Fruit fly (Drosophila melanogaster) whole organism, prepupa: ENCODE results near the gene CG7685.

ENCODE experiments used
- CG10631 ChIP-seq: fragments of 200-800 bp; sonication (Bioruptor generic); optimal IDR thresholded peaks from 2 replicates; lab custom pipeline; 2016; ENCODE audit warnings: missing biosample characterization, missing genetic modification characterization
- CG10669 ChIP-seq: fragments of 200-800 bp; sonication (Bioruptor generic); optimal IDR thresholded peaks from 3 replicates; lab custom pipeline; 2018; ENCODE audit warnings: missing biosample characterization, mild to moderate bottlenecking, missing genetic modification characterization, moderate library complexity
- CG11294 ChIP-seq: fragments of 200-800 bp; sonication (Bioruptor generic); IDR thresholded peaks from 2 replicates; pipeline ENCODE4 v1.3.6; 2022; ENCODE audit warnings: missing biosample characterization, missing genetic modification characterization
- CG11762 ChIP-seq: fragments of 200-800 bp; sonication (Bioruptor generic); optimal IDR thresholded peaks from 3 replicates; lab custom pipeline; 2016; ENCODE audit warnings: missing biosample characterization, missing genetic modification characterization; ENCODE audit not compliant: insufficient read depth
- CG15336 ChIP-seq: fragments of 200-800 bp; sonication (Bioruptor generic); IDR thresholded peaks from 2 replicates; pipeline ENCODE4 v1.3.6; 2022; ENCODE audit warnings: missing biosample characterization, missing genetic modification characterization
- CG1621 ChIP-seq: fragments of 200-800 bp; sonication (Bioruptor generic); optimal IDR thresholded peaks from 3 replicates; lab custom pipeline; 2018; ENCODE audit warnings: missing biosample characterization, mild to moderate bottlenecking, missing genetic modification characterization
- CG16779 ChIP-seq: fragments of 200-800 bp; sonication (Bioruptor generic); optimal IDR thresholded peaks from 3 replicates; lab custom pipeline; 2017; ENCODE audit warnings: missing biosample characterization, mild to moderate bottlenecking, missing genetic modification characterization
- CG3032 ChIP-seq: fragments of 200-800 bp; optimal IDR thresholded peaks from 2 replicates; lab custom pipeline; 2019; ENCODE audit warnings: missing biosample characterization, mild to moderate bottlenecking, missing genetic modification characterization, moderate library complexity
- CG31627 ChIP-seq: fragments of 200-800 bp; sonication (Bioruptor generic); optimal IDR thresholded peaks from 3 replicates; lab custom pipeline; 2016; ENCODE audit warnings: missing biosample characterization, missing genetic modification characterization
- CG32006 ChIP-seq: fragments of 200-800 bp; sonication (Bioruptor generic); optimal IDR thresholded peaks from 3 replicates; lab custom pipeline; 2017; ENCODE audit warnings: missing biosample characterization, mild to moderate bottlenecking, missing genetic modification characterization
- CG34406 ChIP-seq: fragments of 200-800 bp; sonication (Bioruptor generic); optimal IDR thresholded peaks from 3 replicates; lab custom pipeline; 2016; ENCODE audit warnings: missing biosample characterization, missing genetic modification characterization
- CG3919 ChIP-seq: fragments of 200-800 bp; sonication (Bioruptor generic); optimal IDR thresholded peaks from 3 replicates; lab custom pipeline; 2016; ENCODE audit warnings: missing biosample characterization, missing genetic modification characterization
- CG4318 ChIP-seq: fragments of 200-800 bp; sonication (Bioruptor generic); optimal IDR thresholded peaks from 3 replicates; lab custom pipeline; 2017; ENCODE audit warnings: missing biosample characterization, mild to moderate bottlenecking, missing genetic modification characterization
- CG6163 ChIP-seq: fragments of 200-800 bp; sonication (Bioruptor generic); IDR thresholded peaks from 3 replicates; pipeline ENCODE4 v1.3.6; 2022; ENCODE audit warnings: missing biosample characterization, missing genetic modification characterization
- CG6276 ChIP-seq: fragments of 200-800 bp; sonication (Bioruptor generic); optimal IDR thresholded peaks from 2 replicates; lab custom pipeline; 2017; ENCODE audit warnings: missing biosample characterization, mild to moderate bottlenecking, missing genetic modification characterization
- CG6808 ChIP-seq: fragments of 200-800 bp; sonication (Bioruptor generic); optimal IDR thresholded peaks from 3 replicates; lab custom pipeline; 2017; ENCODE audit warnings: missing biosample characterization, missing genetic modification characterization, mild to moderate bottlenecking, moderate library complexity, missing genetic modification reagents
- CG6854 ChIP-seq: fragments of 200-800 bp; sonication (Bioruptor generic); optimal IDR thresholded peaks from 2 replicates; lab custom pipeline; 2017; ENCODE audit warnings: missing biosample characterization, mild to moderate bottlenecking, missing genetic modification characterization
- CG7368 ChIP-seq: fragments of 200-800 bp; sonication (Bioruptor generic); optimal IDR thresholded peaks from 3 replicates; lab custom pipeline; 2016; ENCODE audit warnings: missing biosample characterization, missing genetic modification characterization
- CG8319 ChIP-seq: fragments of 200-800 bp; sonication (Bioruptor generic); optimal IDR thresholded peaks from 3 replicates; lab custom pipeline; 2016; ENCODE audit warnings: missing biosample characterization, missing genetic modification characterization
- CG9139 ChIP-seq: fragments of 200-800 bp; sonication (Bioruptor generic); optimal IDR thresholded peaks from 3 replicates; lab custom pipeline; 2017; ENCODE audit warnings: missing biosample characterization, mild to moderate bottlenecking, missing genetic modification characterization
- Eip75B ChIP-seq: fragments of 200-800 bp; sonication (Bioruptor generic); optimal IDR thresholded peaks from 3 replicates; lab custom pipeline; 2016; ENCODE audit warnings: missing biosample characterization, missing genetic modification characterization
- Eip78C ChIP-seq: fragments of 200-800 bp; sonication (Bioruptor generic); peaks from one replicate; lab custom pipeline; 2016; ENCODE audit warnings: missing biosample characterization, missing genetic modification characterization
- Ets21C ChIP-seq: fragments of 200-800 bp; sonication (Bioruptor generic); optimal IDR thresholded peaks from 3 replicates; lab custom pipeline; 2016; ENCODE audit warnings: missing biosample characterization, missing genetic modification characterization
- Ets96B ChIP-seq: fragments of 200-800 bp; optimal IDR thresholded peaks from 2 replicates; lab custom pipeline; 2019; ENCODE audit warnings: missing biosample characterization, mild to moderate bottlenecking, missing genetic modification characterization, moderate library complexity
- Hr39 ChIP-seq: fragments of 200-800 bp; sonication (Bioruptor generic); optimal IDR thresholded peaks from 2 replicates; lab custom pipeline; 2016; ENCODE audit warnings: missing biosample characterization, missing genetic modification characterization
- Hr4 ChIP-seq: fragments of 200-800 bp; sonication (Bioruptor generic); optimal IDR thresholded peaks from 3 replicates; lab custom pipeline; 2016; ENCODE audit warnings: missing biosample characterization, missing genetic modification characterization
- Lpt ChIP-seq: fragments of 200-800 bp; sonication (Bioruptor generic); optimal IDR thresholded peaks from 3 replicates; lab custom pipeline; 2016; ENCODE audit warnings: missing biosample characterization, missing genetic modification characterization
- Met ChIP-seq: fragments of 200-800 bp; sonication (Bioruptor generic); optimal IDR thresholded peaks from 3 replicates; lab custom pipeline; 2016; ENCODE audit warnings: missing biosample characterization, missing genetic modification characterization
- OdsH ChIP-seq: fragments of 200-800 bp; sonication (Bioruptor generic); optimal IDR thresholded peaks from 3 replicates; lab custom pipeline; 2016; ENCODE audit warnings: missing biosample characterization, missing genetic modification characterization
- Smox ChIP-seq: fragments of 200-800 bp; sonication (Bioruptor generic); optimal IDR thresholded peaks from 3 replicates; lab custom pipeline; 2016; ENCODE audit warnings: missing biosample characterization, missing genetic modification characterization
- Sox102F ChIP-seq: fragments of 200-800 bp; sonication (Bioruptor generic); optimal IDR thresholded peaks from 2 replicates; lab custom pipeline; 2016; ENCODE audit warnings: missing biosample characterization, mild to moderate bottlenecking, missing genetic modification characterization
- Sox14 ChIP-seq: fragments of 200-800 bp; sonication (Bioruptor generic); optimal IDR thresholded peaks from 3 replicates; lab custom pipeline; 2016; ENCODE audit warnings: missing biosample characterization, missing genetic modification characterization
- Sox15 ChIP-seq: fragments of 200-800 bp; sonication (Bioruptor generic); optimal IDR thresholded peaks from 3 replicates; lab custom pipeline; 2016; ENCODE audit warnings: missing biosample characterization, missing genetic modification characterization
- achi ChIP-seq: fragments of 200-800 bp; sonication (Bioruptor generic); optimal IDR thresholded peaks from 3 replicates; lab custom pipeline; 2016; ENCODE audit warnings: missing biosample characterization, missing genetic modification characterization
- acj6 ChIP-seq: fragments of 200-800 bp; sonication (Bioruptor generic); optimal IDR thresholded peaks from 3 replicates; lab custom pipeline; 2016; ENCODE audit warnings: missing biosample characterization, missing genetic modification characterization
- eg ChIP-seq: fragments of 200-800 bp; sonication (Bioruptor generic); IDR thresholded peaks from 3 replicates; pipeline ENCODE4 v1.3.6; 2022; ENCODE audit warnings: missing biosample characterization, missing genetic modification characterization
- fd59A ChIP-seq: fragments of 200-800 bp; sonication (Bioruptor generic); optimal IDR thresholded peaks from 2 replicates; lab custom pipeline; 2017; ENCODE audit warnings: missing biosample characterization, mild to moderate bottlenecking, missing genetic modification characterization, missing genetic modification reagents
- fd85E ChIP-seq: fragments of 200-800 bp; sonication (Bioruptor generic); optimal IDR thresholded peaks from 3 replicates; lab custom pipeline; 2016; ENCODE audit warnings: missing biosample characterization, missing genetic modification characterization
- lz ChIP-seq: fragments of 200-800 bp; sonication (Bioruptor generic); optimal IDR thresholded peaks from 3 replicates; lab custom pipeline; 2016; ENCODE audit warnings: missing biosample characterization, missing genetic modification characterization
- net ChIP-seq: fragments of 200-800 bp; sonication (Bioruptor generic); optimal IDR thresholded peaks from 3 replicates; lab custom pipeline; 2016; ENCODE audit warnings: missing biosample characterization, missing genetic modification characterization
- pdm3 ChIP-seq: fragments of 200-800 bp; sonication (Bioruptor generic); optimal IDR thresholded peaks from 3 replicates; lab custom pipeline; 2016; ENCODE audit warnings: missing biosample characterization, missing genetic modification characterization
- salr ChIP-seq, 2 experiments: fragments of 200-800 bp; sonication (Bioruptor generic); optimal IDR thresholded peaks; 3 replicates each; lab custom pipeline; 2016 to 2018; ENCODE audit warnings: missing biosample characterization in 2 of 2, missing genetic modification characterization in 2 of 2, mild to moderate bottlenecking in 1 of 2
- spab ChIP-seq: fragments of 200-800 bp; sonication (Bioruptor generic); optimal IDR thresholded peaks from 2 replicates; lab custom pipeline; 2017; ENCODE audit warnings: missing biosample characterization, mild to moderate bottlenecking, missing genetic modification characterization, missing genetic modification reagents
- ss ChIP-seq, 2 experiments: fragments of 200-800 bp; sonication (Bioruptor generic); optimal IDR thresholded peaks; 2 replicates in 1 of 2; 3 replicates in 1 of 2; lab custom pipeline; 2017 to 2018; ENCODE audit warnings: mild to moderate bottlenecking in 2 of 2, missing biosample characterization in 2 of 2, missing genetic modification characterization in 2 of 2, moderate library complexity in 1 of 2
- topi ChIP-seq: fragments of 200-800 bp; sonication (Bioruptor generic); optimal IDR thresholded peaks from 3 replicates; lab custom pipeline; 2016; ENCODE audit warnings: missing biosample characterization, missing genetic modification characterization
- vri ChIP-seq: fragments of 200-800 bp; sonication (Bioruptor generic); optimal IDR thresholded peaks from 3 replicates; lab custom pipeline; 2016; ENCODE audit warnings: missing biosample characterization, mild to moderate bottlenecking, missing genetic modification characterization

CG7685 gene

dm6 chr3R:18447146-18447773 lies 42.5 kb downstream of the CG7685 start:
- TF ChIP-seq eg (GFP tag; lab: Robert Waterston, UW) (peak; percentile 40; the same call in 1 of the 3 replicates), Met (no peak), vri (peak; percentile 36), acj6 (no peak), Eip78C (GFP tag; lab: Kevin White, UChicago) (peak; percentile 62)
- TF ChIP-seq, all 60 proteins: peak for 3

- peak; percentile 46 for TF ChIP-seq achi (GFP tag; lab: Kevin White, UChicago)
- TF ChIP-seq salr (GFP tag; optimal IDR thresholded peaks at IDR 0.05; lab: Kevin White, UChicago), result peak in 1 of 2 experiments; percentile 69
- peak; percentile 96 for TF ChIP-seq Hr39 (GFP tag; lab: Kevin White, UChicago)
- peak; percentile 30; the same call in 2 of the 3 replicates for TF ChIP-seq eg (GFP tag; lab: Robert Waterston, UW)
- peak; percentile 81 for TF ChIP-seq Hr4 (GFP tag; lab: Kevin White, UChicago)
- peak; percentile 93 for TF ChIP-seq Ets21C
- no peak for TF ChIP-seq fd59A (GFP tag; lab: Kevin White, UChicago)
- TF ChIP-seq Sox14 (GFP tag; lab: Kevin White, UChicago), result peak; percentile 85
- TF ChIP-seq CG3032 (tag; lab: Kevin White, UChicago), result no peak
- TF ChIP-seq Ets96B (tag; lab: Kevin White, UChicago), result no peak
- TF ChIP-seq net (GFP tag; lab: Kevin White, UChicago), result peak; percentile 37
- TF ChIP-seq CG4318 (GFP tag; lab: Kevin White, UChicago), result peak; percentile 41
- no peak for TF ChIP-seq spab (GFP tag; lab: Kevin White, UChicago)
- peak; percentile 75 for TF ChIP-seq CG32006 (GFP tag; lab: Kevin White, UChicago)
- TF ChIP-seq CG11762, result no peak
- no peak for TF ChIP-seq ss (GFP tag; optimal IDR thresholded peaks at IDR 0.05; lab: Kevin White, UChicago)
- TF ChIP-seq Lpt, result peak; percentile 47
- TF ChIP-seq pdm3 (GFP tag; lab: Kevin White, UChicago), result peak; percentile 76
- TF ChIP-seq CG10631 (GFP tag; lab: Kevin White, UChicago), result peak; percentile 55
- TF ChIP-seq Smox, result peak; percentile 91
- TF ChIP-seq CG15336 (GFP tag; lab: Robert Waterston, UW), result peak; percentile 75; the same call in 1 of the 2 replicates
- peak; percentile 71 for TF ChIP-seq OdsH (GFP tag; lab: Kevin White, UChicago)
- TF ChIP-seq CG11294, result peak; percentile 20; the same call in 1 of the 2 replicates
- peak; percentile 96 for TF ChIP-seq CG31627 (GFP tag; lab: Kevin White, UChicago)
- TF ChIP-seq CG34406 (GFP tag; lab: Kevin White, UChicago), result peak; percentile 50
- TF ChIP-seq Sox15 (GFP tag; lab: Kevin White, UChicago), result peak; percentile 74
- no peak for TF ChIP-seq CG8319 (GFP tag; lab: Kevin White, UChicago)
- TF ChIP-seq topi (GFP tag; lab: Kevin White, UChicago), result peak; percentile 93
- TF ChIP-seq CG6808, result no peak
- TF ChIP-seq vri, result peak; percentile 72
- peak; percentile 43 for TF ChIP-seq CG6854 (GFP tag; lab: Kevin White, UChicago)
- no peak for TF ChIP-seq CG1621 (tag; lab: Kevin White, UChicago)
- TF ChIP-seq CG10669 (GFP tag; lab: Kevin White, UChicago), result no peak
- peak; percentile 46 for TF ChIP-seq Eip75B
- peak; percentile 95 for TF ChIP-seq lz (GFP tag; lab: Kevin White, UChicago)
- TF ChIP-seq CG7368, result peak; percentile 42
- TF ChIP-seq CG9139 (GFP tag; lab: Kevin White, UChicago), result no peak
- TF ChIP-seq Met, result peak; percentile 92
- TF ChIP-seq CG6276 (GFP tag; lab: Kevin White, UChicago), result peak; percentile 64
- peak; percentile 89 for TF ChIP-seq Sox102F (GFP tag; lab: Kevin White, UChicago)
- TF ChIP-seq Eip78C (GFP tag; lab: Kevin White, UChicago), result peak; percentile 90
- peak; percentile 27; the same call in 1 of the 3 replicates for TF ChIP-seq CG6163
- no peak for TF ChIP-seq CG16779 (tag; lab: Kevin White, UChicago)
- peak; percentile 60 for TF ChIP-seq CG3919 (GFP tag; lab: Kevin White, UChicago)
- TF ChIP-seq fd85E, result no peak
Measured at dm6 chr3R:18448059-18448979, 43.6 kb downstream of the CG7685 start.
